Worm (Caenorhabditis elegans) whole organism, L3 larva: ENCODE data around the gene sams-1.

Source experiments
- ZK546.5 ChIP-seq: sonication (generic microtip); optimal IDR thresholded peaks from 2 replicates; lab custom pipeline; 2017; ENCODE audit warnings: missing biosample characterization, missing genetic modification characterization
- ama-1 ChIP-seq: fragments of 150-350 bp; optimal IDR thresholded peaks from 2 replicates; lab custom pipeline; 2018
- ceh-16 ChIP-seq: sonication (generic microtip); optimal IDR thresholded peaks from 2 replicates; lab custom pipeline; 2017; ENCODE audit warnings: missing biosample characterization, missing genetic modification characterization
- ceh-28 ChIP-seq: fragments of 150-350 bp; optimal IDR thresholded peaks from 2 replicates; lab custom pipeline; 2014; ENCODE audit warnings: missing biosample characterization, missing genetic modification reagents, missing genetic modification characterization
- ceh-82 ChIP-seq: fragments of 150-350 bp; optimal IDR thresholded peaks from 2 replicates; lab custom pipeline; 2014; ENCODE audit warnings: missing biosample characterization, missing genetic modification characterization
- ceh-9 ChIP-seq: sonication (generic microtip); optimal IDR thresholded peaks from 2 replicates; lab custom pipeline; 2018; ENCODE audit warnings: missing biosample characterization, missing genetic modification characterization
- daf-12 ChIP-seq: fragments of 150-350 bp; optimal IDR thresholded peaks from 2 replicates; lab custom pipeline; 2014; ENCODE audit warnings: missing biosample characterization, missing genetic modification reagents, missing genetic modification characterization
- egl-27 ChIP-seq: sonication (generic microtip); optimal IDR thresholded peaks from 4 replicates; lab custom pipeline; 2017; ENCODE audit warnings: missing biosample characterization, missing genetic modification reagents, missing genetic modification characterization
- egl-5 ChIP-seq: fragments of 150-350 bp; optimal IDR thresholded peaks from 2 replicates; lab custom pipeline; 2017; ENCODE audit warnings: missing biosample characterization, missing genetic modification reagents, missing genetic modification characterization, inconsistent platforms
- elt-2 ChIP-seq: sonication (generic microtip); optimal IDR thresholded peaks from 2 replicates; lab custom pipeline; 2016; ENCODE audit warnings: missing genetic modification reagents, mild to moderate bottlenecking, missing genetic modification characterization, missing compliant biosample characterization
- eor-1 ChIP-seq, 2 experiments: fragments of 150-350 bp; optimal IDR thresholded peaks; 2 replicates each; lab custom pipeline; 2014 to 2018; ENCODE audit warnings: missing biosample characterization in 2 of 2, missing genetic modification characterization in 2 of 2
- fkh-2 ChIP-seq: fragments of 150-350 bp; optimal IDR thresholded peaks from 2 replicates; lab custom pipeline; 2014; ENCODE audit warnings: missing biosample characterization, missing genetic modification reagents, missing genetic modification characterization
- fos-1 ChIP-seq: fragments of 150-350 bp; optimal IDR thresholded peaks from 2 replicates; lab custom pipeline; 2014; ENCODE audit warnings: missing biosample characterization, missing genetic modification characterization
- hmg-11 ChIP-seq: sonication (generic microtip); optimal IDR thresholded peaks from 2 replicates; lab custom pipeline; 2016; ENCODE audit warnings: missing genetic modification characterization, missing compliant biosample characterization
- jun-1 ChIP-seq: fragments of 150-350 bp; optimal IDR thresholded peaks from 2 replicates; lab custom pipeline; 2014; ENCODE audit warnings: missing biosample characterization, missing genetic modification reagents, missing genetic modification characterization
- lin-39 ChIP-seq: fragments of 150-350 bp; optimal IDR thresholded peaks from 2 replicates; lab custom pipeline; 2018; ENCODE audit warnings: missing biosample characterization, missing genetic modification reagents, missing genetic modification characterization
- lsy-12 ChIP-seq: sonication (generic microtip); optimal IDR thresholded peaks from 2 replicates; lab custom pipeline; 2016; ENCODE audit warnings: mild to moderate bottlenecking, missing genetic modification characterization, missing compliant biosample characterization
- mdl-1 ChIP-seq: fragments of 150-350 bp; optimal IDR thresholded peaks from 2 replicates; lab custom pipeline; 2014; ENCODE audit warnings: missing biosample characterization, missing genetic modification characterization
- nfya-1 ChIP-seq: sonication (generic microtip); optimal IDR thresholded peaks from 2 replicates; lab custom pipeline; 2017; ENCODE audit warnings: missing genetic modification characterization, mild to moderate bottlenecking, missing compliant biosample characterization, antibody characterized with exemption, moderate library complexity; ENCODE audit not compliant: insufficient read depth
- nhr-12 ChIP-seq: fragments of 150-350 bp; optimal IDR thresholded peaks from 2 replicates; lab custom pipeline; 2014; ENCODE audit warnings: missing biosample characterization, missing genetic modification characterization
- nhr-23 ChIP-seq: fragments of 150-350 bp; optimal IDR thresholded peaks from 2 replicates; lab custom pipeline; 2014; ENCODE audit warnings: missing biosample characterization, missing genetic modification reagents, missing genetic modification characterization
- nhr-237 ChIP-seq: fragments of 150-350 bp; optimal IDR thresholded peaks from 2 replicates; lab custom pipeline; 2014; ENCODE audit warnings: missing biosample characterization, missing genetic modification characterization
- nhr-25 ChIP-seq: sonication (generic microtip); optimal IDR thresholded peaks from 2 replicates; lab custom pipeline; 2017; ENCODE audit warnings: missing biosample characterization, missing genetic modification characterization
- nhr-28 ChIP-seq: fragments of 150-350 bp; optimal IDR thresholded peaks from 2 replicates; lab custom pipeline; 2014; ENCODE audit warnings: missing biosample characterization, missing genetic modification characterization
- nhr-43 ChIP-seq: sonication (generic microtip); optimal IDR thresholded peaks from 2 replicates; lab custom pipeline; 2016; ENCODE audit warnings: mild to moderate bottlenecking, missing genetic modification characterization, missing compliant biosample characterization; ENCODE audit not compliant: poor library complexity, severe bottlenecking
- nhr-67 ChIP-seq: fragments of 150-350 bp; optimal IDR thresholded peaks from 2 replicates; lab custom pipeline; 2014; ENCODE audit warnings: missing biosample characterization, missing genetic modification characterization
- nhr-77 ChIP-seq: fragments of 150-350 bp; optimal IDR thresholded peaks from 2 replicates; lab custom pipeline; 2014; ENCODE audit warnings: missing biosample characterization, missing genetic modification characterization
- pqm-1 ChIP-seq: fragments of 150-350 bp; optimal IDR thresholded peaks from 2 replicates; lab custom pipeline; 2017; ENCODE audit warnings: missing biosample characterization, missing genetic modification characterization, inconsistent platforms
- snpc-4 ChIP-seq: fragments of 150-350 bp; optimal IDR thresholded peaks from 2 replicates; lab custom pipeline; 2014; ENCODE audit warnings: missing biosample characterization, missing genetic modification characterization
- tbx-2 ChIP-seq: sonication (generic microtip); optimal IDR thresholded peaks from 2 replicates; lab custom pipeline; 2016; ENCODE audit warnings: mild to moderate bottlenecking, missing genetic modification characterization, missing compliant biosample characterization
- unc-39 ChIP-seq: sonication (generic microtip); optimal IDR thresholded peaks from 4 replicates; lab custom pipeline; 2017; ENCODE audit warnings: missing biosample characterization, missing genetic modification characterization
- unc-62 ChIP-seq: fragments of 150-350 bp; sonication (generic microtip); optimal IDR thresholded peaks from 4 replicates; lab custom pipeline; 2014; ENCODE audit warnings: missing biosample characterization, missing genetic modification reagents, missing genetic modification characterization
- zag-1 ChIP-seq: fragments of 150-350 bp; optimal IDR thresholded peaks from 2 replicates; lab custom pipeline; 2014; ENCODE audit warnings: missing biosample characterization, missing genetic modification characterization
- ztf-4 ChIP-seq: fragments of 150-350 bp; optimal IDR thresholded peaks from 2 replicates; lab custom pipeline; 2014; ENCODE audit warnings: missing biosample characterization, missing genetic modification characterization

Gene sams-1

ce11 chrX:11985887-11986286 is 20.1 kb downstream of the sams-1 start, which contains the start of gene C49F5.5:
C49F5.5 (plus strand) TSS chrX:11986187.
- TF ChIP-seq nhr-77 (tag; lab: Kevin White, UChicago) (no peak), eor-1 (tag; optimal IDR thresholded peaks at IDR 0.05; lab: Kevin White, UChicago) (no peak), ama-1 (no peak), nhr-67 (tag; lab: Kevin White, UChicago) (no peak), nhr-12 (no peak), nhr-23 (tag; lab: Kevin White, UChicago) (no peak), egl-27 (tag; lab: Kevin White, UChicago) (no peak), ztf-4 (tag; lab: Kevin White, UChicago) (no peak), tbx-2 (tag; lab: Kevin White, UChicago) (no peak), nhr-43 (tag; lab: Kevin White, UChicago) (no peak), jun-1 (tag; lab: Kevin White, UChicago) (no peak), ceh-28 (tag; lab: Kevin White, UChicago) (no peak), pqm-1 (tag; lab: Kevin White, UChicago) (no peak), snpc-4 (tag; lab: Kevin White, UChicago) (no peak), unc-39 (tag; lab: Kevin White, UChicago) (no peak), nfya-1 (tag; lab: Kevin White, UChicago) (no peak), ceh-82 (tag; lab: Kevin White, UChicago) (no peak), fos-1 (tag; lab: Kevin White, UChicago) (no peak), lsy-12 (tag; lab: Kevin White, UChicago) (no peak), nhr-237 (tag; lab: Kevin White, UChicago) (no peak)

- TF ChIP-seq mdl-1 (tag; lab: Kevin White, UChicago) (no peak), nhr-23 (tag; lab: Kevin White, UChicago) (no peak), nhr-28 (tag; lab: Kevin White, UChicago) (no peak), fos-1 (tag; lab: Kevin White, UChicago) (no peak), ceh-9 (tag; lab: Kevin White, UChicago) (no peak), fkh-2 (tag; lab: Kevin White, UChicago) (no peak), daf-12 (tag; lab: Kevin White, UChicago) (no peak), lin-39 (no peak), elt-2 (no peak), nhr-237 (tag; lab: Kevin White, UChicago) (no peak), ceh-82 (tag; lab: Kevin White, UChicago) (no peak), ceh-16 (no peak), egl-5 (no peak), nhr-25 (no peak), zag-1 (tag; lab: Kevin White, UChicago) (no peak), eor-1 (tag; optimal IDR thresholded peaks at IDR 0.05; lab: Kevin White, UChicago) (no peak), egl-27 (tag; lab: Kevin White, UChicago) (no peak), ztf-4 (tag; lab: Kevin White, UChicago) (no peak)
Observed at ce11 chrX:11987900-11988364, 22.2 kb downstream of the sams-1 start, which contains the start of gene C49F5.6. C49F5.6 (plus strand) TSS chrX:11988314.

ce11 chrX:11992246-11992645 is 26.5 kb downstream of the sams-1 start:
- no peak for TF ChIP-seq nhr-237 (tag; lab: Kevin White, UChicago)
- no peak for TF ChIP-seq nfya-1 (tag; lab: Kevin White, UChicago)
- TF ChIP-seq unc-62: no peak
- TF ChIP-seq nhr-67 (tag; lab: Kevin White, UChicago): no peak
- TF ChIP-seq nhr-12: no peak
- TF ChIP-seq zag-1 (tag; lab: Kevin White, UChicago): no peak
- TF ChIP-seq egl-27 (tag; lab: Kevin White, UChicago): no peak
- TF ChIP-seq hmg-11: no peak
- no peak for TF ChIP-seq nhr-28 (tag; lab: Kevin White, UChicago)
- no peak for TF ChIP-seq ZK546.5 (tag; lab: Kevin White, UChicago)

- TF ChIP-seq nfya-1 (tag; lab: Kevin White, UChicago) (peak; percentile 47), tbx-2 (tag; lab: Kevin White, UChicago) (no peak)
Observed at ce11 chrX:11992778-11993177, 27.0 kb downstream of the sams-1 start.

- TF ChIP-seq tbx-2 (tag; lab: Kevin White, UChicago): no peak
- peak; percentile 12 for TF ChIP-seq elt-2
Observed at ce11 chrX:11993327-11993726, 27.6 kb downstream of the sams-1 start.
